Fruit fly (Drosophila melanogaster): ENCODE results near the gene CG11034.

DNA sequence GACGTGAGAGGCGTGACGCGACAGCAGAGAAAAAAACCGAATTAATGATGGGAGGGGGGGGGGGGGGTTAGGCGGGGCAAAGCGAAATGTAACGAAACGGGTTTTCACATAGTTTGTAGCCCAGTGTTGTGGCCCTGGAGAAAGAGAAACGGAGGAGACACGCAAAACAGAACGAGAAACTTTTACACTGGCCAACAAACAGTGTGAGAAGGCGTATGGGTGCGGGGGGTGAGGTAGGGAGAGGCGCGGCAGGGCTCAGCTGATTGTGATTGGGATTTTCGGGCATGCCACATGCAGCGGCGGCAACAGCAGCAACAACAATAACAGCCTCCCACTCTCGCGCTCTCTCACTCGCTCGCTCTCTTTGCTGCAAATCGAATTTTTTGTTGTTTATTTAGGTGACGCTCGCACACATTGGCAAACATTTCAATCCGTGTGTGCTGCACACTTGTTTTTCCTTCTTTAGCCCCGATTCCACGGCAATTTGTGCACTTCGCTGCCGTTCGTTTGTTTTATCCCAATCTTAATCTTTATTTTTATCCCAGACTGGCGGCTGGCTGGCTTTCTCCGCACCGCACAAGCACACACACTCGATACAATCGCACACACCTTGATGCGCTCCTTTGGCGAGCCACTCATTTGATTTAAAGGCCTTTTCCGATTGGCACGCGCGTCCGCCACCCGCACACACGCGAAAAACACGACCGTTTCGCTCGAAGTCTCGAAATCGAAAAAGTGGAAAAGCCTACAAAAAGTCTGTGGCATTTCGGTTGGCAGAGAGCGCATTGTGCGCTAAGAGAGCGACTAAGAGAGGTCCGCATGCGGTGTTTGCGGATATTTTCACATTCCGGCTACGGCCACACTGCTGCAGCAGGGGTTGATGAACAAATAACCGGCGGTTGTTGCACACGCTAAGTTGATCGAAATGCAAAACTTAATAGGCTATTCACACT is 5.5 kb upstream of the CG11034 start, which contains the start of gene CG9171:
- TF ChIP-seq CTCF (optimal IDR thresholded peaks at IDR 0.05) (peak; percentile 64 to 66), CG8478 (optimal IDR thresholded peaks at IDR 0.05) (no peak)

Measured in S2 (cell line).